Worm (Caenorhabditis elegans) whole organism, L3 larva: ENCODE measurements around the gene math-4.

Source experiments
- elt-3 ChIP-seq, 3 experiments: fragments of 150-350 bp in 1 of 3; sonication (generic microtip) in 2 of 3; optimal IDR thresholded peaks; 2 replicates in 2 of 3; 4 replicates in 1 of 3; lab custom pipeline; 2014 to 2017; ENCODE audit warnings: missing biosample characterization in 3 of 3, missing genetic modification characterization in 3 of 3
- lin-39 ChIP-seq: fragments of 150-350 bp; optimal IDR thresholded peaks from 2 replicates; lab custom pipeline; 2018; ENCODE audit warnings: missing biosample characterization, missing genetic modification reagents, missing genetic modification characterization

ce11 chrII:1787208-1787607 lies 4.8 kb upstream of the math-4 start:
- TF ChIP-seq lin-39 (tag; lab: Kevin White, UChicago), result no peak
- TF ChIP-seq elt-3 (tag; optimal IDR thresholded peaks at IDR 0.05; lab: Kevin White, UChicago), result no peak
